Worm (Caenorhabditis elegans) whole organism, young adult: Measurements from ENCODE around the gene pqn-92.

Source experiments
- chd-7 ChIP-seq: sonication (generic microtip); optimal IDR thresholded peaks from 2 replicates; lab custom pipeline; 2016; ENCODE audit warnings: mild to moderate bottlenecking, missing genetic modification characterization, moderate library complexity, missing compliant biosample characterization
- let-526 ChIP-seq: fragments of 200-800 bp; sonication (Bioruptor generic); IDR thresholded peaks from 2 replicates; pipeline ENCODE4 v1.3.6; 2022; ENCODE audit warnings: missing genetic modification reagents, missing genetic modification characterization, missing compliant biosample characterization
- nfya-2 ChIP-seq: fragments of 200-800 bp; sonication (Bioruptor generic); IDR thresholded peaks from 2 replicates; pipeline ENCODE4 v1.3.6; 2022; ENCODE audit warnings: missing genetic modification reagents, missing genetic modification characterization, missing compliant biosample characterization

DNA sequence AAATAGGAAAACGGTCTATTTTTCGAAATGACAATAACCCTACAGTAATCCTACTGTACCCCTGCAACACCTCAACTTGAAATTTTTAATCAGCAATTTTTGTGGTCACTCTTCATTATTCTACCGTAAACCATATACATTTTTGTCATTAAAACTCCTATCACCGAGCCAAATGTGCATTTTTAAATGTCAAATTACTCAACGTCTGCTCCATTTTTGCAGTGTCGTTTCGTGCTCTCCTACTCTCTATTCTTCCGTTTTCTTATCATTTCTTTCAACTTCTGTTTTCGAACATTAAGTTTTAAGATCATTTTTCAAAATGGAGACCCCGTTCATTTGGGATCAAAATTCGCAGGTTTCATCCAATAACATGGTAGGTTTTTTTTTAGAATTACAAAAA, at the start of gene pqn-92:
- no peak for TF ChIP-seq let-526 (GFP tag; lab: Robert Waterston, UW)
- TF ChIP-seq nfya-2 (GFP tag; lab: Robert Waterston, UW), result no peak
- no peak for TF ChIP-seq chd-7 (tag; lab: Kevin White, UChicago)
